Fruit fly (Drosophila melanogaster) whole organism, adult: ENCODE data around the gene RhoGEF64C.

ENCODE experiments used
- CG11617 ChIP-seq: fragments of 200-800 bp; sonication (Bioruptor generic); optimal IDR thresholded peaks from 2 replicates; lab custom pipeline; 2017; ENCODE audit warnings: mild to moderate bottlenecking, missing biosample characterization, missing genetic modification reagents, missing genetic modification characterization
- CG14711 ChIP-seq: fragments of 200-800 bp; sonication (Bioruptor generic); optimal IDR thresholded peaks from 2 replicates; lab custom pipeline; 2018; ENCODE audit warnings: missing biosample characterization, mild to moderate bottlenecking, missing genetic modification characterization, moderate library complexity
- CG7101 ChIP-seq: fragments of 200-800 bp; sonication (Bioruptor generic); optimal IDR thresholded peaks from 2 replicates; lab custom pipeline; 2018; ENCODE audit warnings: missing biosample characterization, mild to moderate bottlenecking, missing genetic modification characterization, moderate library complexity
- Crg-1 ChIP-seq: fragments of 200-800 bp; sonication (Bioruptor generic); optimal IDR thresholded peaks from 2 replicates; lab custom pipeline; 2016; ENCODE audit warnings: missing biosample characterization, missing genetic modification characterization
- Hr96 ChIP-seq: fragments of 200-800 bp; sonication (Bioruptor generic); optimal IDR thresholded peaks from 2 replicates; lab custom pipeline; 2016; ENCODE audit warnings: missing biosample characterization, missing genetic modification characterization
- Mnt ChIP-seq: fragments of 200-800 bp; sonication (Bioruptor generic); optimal IDR thresholded peaks from 2 replicates; lab custom pipeline; 2016; ENCODE audit warnings: missing biosample characterization, mild to moderate bottlenecking, missing genetic modification characterization
- kay ChIP-seq: fragments of 200-800 bp; sonication (Bioruptor generic); peaks from one replicate; lab custom pipeline; 2016; ENCODE audit warnings: missing biosample characterization, missing genetic modification characterization, borderline replicate concordance

- TF ChIP-seq kay (GFP tag; lab: Kevin White, UChicago) (no peak), Mnt (GFP tag; lab: Kevin White, UChicago) (no peak), Hr96 (GFP tag; lab: Kevin White, UChicago) (no peak), CG11617 (GFP tag; lab: Kevin White, UChicago) (no peak), CG7101 (tag; lab: Kevin White, UChicago) (no peak), Crg-1 (GFP tag; lab: Kevin White, UChicago) (no peak), CG14711 (tag; lab: Kevin White, UChicago) (no peak)
These were observed at the start of gene RhoGEF64C for dm6 chr3L:4692177-4693134.
